Fruit fly (Drosophila melanogaster): ENCODE results near the gene CG15545.

DNA sequence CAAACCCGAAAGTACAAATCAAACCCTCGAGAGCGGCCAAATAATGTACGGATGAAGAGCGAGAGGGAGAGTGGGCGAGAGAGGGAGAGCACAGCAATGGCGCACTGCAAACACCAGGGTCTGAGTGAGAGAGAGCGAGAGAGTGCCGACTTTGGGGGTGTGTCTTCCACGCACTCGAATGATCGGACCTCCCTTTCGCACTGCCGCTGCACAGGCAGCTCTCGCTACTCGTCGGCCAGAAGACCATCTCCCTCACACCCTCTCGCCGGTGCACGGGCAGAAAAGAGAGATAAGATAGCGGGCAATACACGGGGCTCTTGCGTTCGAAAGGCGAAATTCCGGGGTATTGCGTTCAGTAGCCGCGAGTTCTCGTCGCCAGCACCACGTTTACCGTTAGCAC is 40.3 kb upstream of the CG15545 start, which contains the start of gene Ptx1:
- no peak for TF ChIP-seq psq (optimal IDR thresholded peaks at IDR 0.05)
- no peak for TF ChIP-seq h (optimal IDR thresholded peaks at IDR 0.05)

Data from Kc167 (cell line).